Fruit fly (Drosophila melanogaster) whole organism, wandering third instar larva: ENCODE data around the gene CG31798.

ENCODE experiments used
- Abd-B ChIP-seq: fragments of >200 bp; optimal IDR thresholded peaks from 2 replicates; lab custom pipeline; 2017; ENCODE audit warnings: missing biosample characterization, missing genetic modification characterization
- Dif ChIP-seq: fragments of 200-275, 200-300 bp; sonication (Bioruptor generic); optimal IDR thresholded peaks from 2 replicates; lab custom pipeline; 2018; ENCODE audit warnings: missing biosample characterization, missing genetic modification characterization; ENCODE audit not compliant: partially characterized antibody
- Hr78 ChIP-seq: fragments of >200 bp; optimal IDR thresholded peaks from 2 replicates; lab custom pipeline; 2017; ENCODE audit warnings: missing biosample characterization, missing genetic modification characterization
- fru ChIP-seq: fragments of 200-800 bp; sonication (Bioruptor generic); optimal IDR thresholded peaks from 3 replicates; lab custom pipeline; 2016; ENCODE audit warnings: missing biosample characterization, mild to moderate bottlenecking, missing genetic modification characterization
- h ChIP-seq: fragments of 200-800 bp; sonication (Bioruptor generic); optimal IDR thresholded peaks from 3 replicates; lab custom pipeline; 2016; ENCODE audit warnings: missing biosample characterization, mild to moderate bottlenecking, missing genetic modification characterization
- pan ChIP-seq: fragments of >200 bp; optimal IDR thresholded peaks from 2 replicates; lab custom pipeline; 2017
- woc ChIP-seq: sonication (Bioruptor generic); optimal IDR thresholded peaks from 2 replicates; lab custom pipeline; 2016; ENCODE audit warnings: missing biosample characterization, mild to moderate bottlenecking, missing genetic modification characterization

DNA sequence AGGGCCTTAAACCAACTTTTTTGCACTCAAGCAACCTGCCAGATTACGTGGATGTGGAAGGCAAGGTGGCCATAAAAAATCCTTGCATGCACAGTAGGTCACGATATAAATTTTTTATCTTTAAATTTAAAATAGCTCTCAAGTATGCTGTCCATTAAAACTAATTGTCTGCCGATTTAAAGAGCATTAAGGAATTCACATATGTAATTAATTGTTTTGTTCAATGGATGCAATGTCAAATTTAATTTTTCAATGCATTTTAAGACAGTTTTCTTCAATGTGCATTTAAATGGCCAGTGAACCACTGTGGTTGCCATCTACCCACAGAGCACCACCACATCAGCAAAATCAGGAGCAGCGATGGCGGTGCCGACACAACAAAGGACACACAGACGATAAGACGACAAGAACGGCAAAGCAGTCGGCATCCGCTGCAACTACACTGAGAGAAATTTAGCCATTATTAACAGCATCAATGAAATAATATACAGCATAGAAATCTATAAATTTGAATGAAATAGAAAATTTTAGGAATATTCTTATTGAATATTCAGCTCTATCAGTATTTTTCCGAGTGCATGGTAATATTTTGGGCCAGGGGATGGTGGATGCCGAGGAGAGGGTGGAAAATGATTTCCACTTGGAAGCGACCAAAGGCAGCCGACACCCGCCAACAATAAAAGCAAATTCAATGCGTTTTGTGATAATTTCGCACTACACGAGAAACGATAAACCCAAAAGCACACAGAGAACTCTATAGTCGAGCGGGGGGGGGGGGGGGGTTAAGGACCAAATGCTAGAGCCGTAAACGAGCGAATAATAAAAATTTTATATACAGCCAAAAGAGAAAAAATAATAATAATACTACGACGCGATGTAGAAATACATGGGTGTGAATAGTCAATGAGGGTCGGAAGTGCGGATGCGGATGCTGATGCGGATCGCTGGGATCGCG is 16.6 kb upstream of the CG31798 start:
- TF ChIP-seq Abd-B (no peak), fru (peak; percentile 46), Hr78 (no peak), h (peak; percentile 24), woc (GFP tag; lab: Kevin White, UChicago) (peak; percentile 3), Dif (GFP tag; lab: Kevin White, UChicago) (no peak), pan (no peak)
